Worm (Caenorhabditis elegans) whole organism, L1 larva: ENCODE measurements around the gene col-110.

ENCODE experiments used
- blmp-1 ChIP-seq: fragments of 150-350 bp; optimal IDR thresholded peaks from 2 replicates; lab custom pipeline; 2014; ENCODE audit warnings: missing biosample characterization, missing genetic modification characterization
- mdl-1 ChIP-seq, 2 experiments: fragments of 150-350 bp; optimal IDR thresholded peaks; 2 replicates each; lab custom pipeline; 2014 to 2017; ENCODE audit warnings: missing biosample characterization in 2 of 2, missing genetic modification characterization in 2 of 2, inconsistent platforms in 1 of 2
- mep-1 ChIP-seq: fragments of 150-350 bp; optimal IDR thresholded peaks from 2 replicates; lab custom pipeline; 2014; ENCODE audit warnings: missing biosample characterization, missing genetic modification characterization
- ztf-11 ChIP-seq, 2 experiments: sonication (generic microtip); optimal IDR thresholded peaks; 2 replicates each; lab custom pipeline; 2016 to 2017; ENCODE audit warnings: missing genetic modification characterization in 2 of 2, missing biosample characterization in 1 of 2, missing compliant biosample characterization in 1 of 2

ce11 chrIV:4564541-4564940 lies 44.9 kb downstream of the col-110 start:
- TF ChIP-seq mdl-1 (tag; optimal IDR thresholded peaks at IDR 0.05; lab: Kevin White, UChicago) = no peak
- TF ChIP-seq ztf-11 (tag; optimal IDR thresholded peaks at IDR 0.05; lab: Kevin White, UChicago) = no peak
- no peak for TF ChIP-seq mep-1 (tag; lab: Kevin White, UChicago)
- no peak for TF ChIP-seq blmp-1 (tag; lab: Kevin White, UChicago)
